Worm (Caenorhabditis elegans) whole organism, L2 larva: ENCODE data around the gene smoc-1.

Experiments used
- ZK546.5 ChIP-seq: sonication (generic microtip); optimal IDR thresholded peaks from 2 replicates; lab custom pipeline; 2017; ENCODE audit warnings: missing biosample characterization, missing genetic modification characterization
- blmp-1 ChIP-seq: sonication (generic microtip); optimal IDR thresholded peaks from 2 replicates; lab custom pipeline; 2017; ENCODE audit warnings: missing genetic modification characterization, mild to moderate bottlenecking, missing compliant biosample characterization, antibody characterized with exemption, moderate library complexity; ENCODE audit not compliant: insufficient read depth
- ceh-16 ChIP-seq: fragments of 150-350 bp; optimal IDR thresholded peaks from 2 replicates; lab custom pipeline; 2014; ENCODE audit warnings: missing biosample characterization, missing genetic modification characterization
- elt-1 ChIP-seq: fragments of 150-350 bp; optimal IDR thresholded peaks from 2 replicates; lab custom pipeline; 2014; ENCODE audit warnings: missing biosample characterization, missing genetic modification characterization
- gmeb-1 ChIP-seq: fragments of 150-350 bp; optimal IDR thresholded peaks from 2 replicates; lab custom pipeline; 2014; ENCODE audit warnings: missing biosample characterization, missing genetic modification characterization
- lin-13 ChIP-seq: fragments of 150-350 bp; optimal IDR thresholded peaks from 2 replicates; lab custom pipeline; 2014; ENCODE audit warnings: missing biosample characterization, missing genetic modification reagents, missing genetic modification characterization
- lsy-2 ChIP-seq, 2 experiments: fragments of 150-350 bp in 1 of 2; sonication (generic microtip) in 1 of 2; optimal IDR thresholded peaks; 2 replicates each; lab custom pipeline; 2014 to 2017; ENCODE audit warnings: missing biosample characterization in 2 of 2, missing genetic modification characterization in 2 of 2
- mdl-1 ChIP-seq, 2 experiments: fragments of 150-350 bp in 1 of 2; sonication (generic microtip) in 1 of 2; optimal IDR thresholded peaks; 2 replicates each; lab custom pipeline; 2017; ENCODE audit warnings: missing biosample characterization in 2 of 2, missing genetic modification characterization in 2 of 2
- nhr-77 ChIP-seq: fragments of 150-350 bp; optimal IDR thresholded peaks from 2 replicates; lab custom pipeline; 2014; ENCODE audit warnings: missing biosample characterization, missing genetic modification characterization
- snpc-4 ChIP-seq: fragments of 150-350 bp; optimal IDR thresholded peaks from 2 replicates; lab custom pipeline; 2014; ENCODE audit warnings: missing biosample characterization, missing genetic modification characterization
- unc-39 ChIP-seq: fragments of 150-350 bp; optimal IDR thresholded peaks from 2 replicates; lab custom pipeline; 2014; ENCODE audit warnings: missing biosample characterization, missing genetic modification characterization
- ztf-11 ChIP-seq: sonication (generic microtip); optimal IDR thresholded peaks from 2 replicates; lab custom pipeline; 2017; ENCODE audit warnings: missing biosample characterization, missing genetic modification characterization

DNA sequence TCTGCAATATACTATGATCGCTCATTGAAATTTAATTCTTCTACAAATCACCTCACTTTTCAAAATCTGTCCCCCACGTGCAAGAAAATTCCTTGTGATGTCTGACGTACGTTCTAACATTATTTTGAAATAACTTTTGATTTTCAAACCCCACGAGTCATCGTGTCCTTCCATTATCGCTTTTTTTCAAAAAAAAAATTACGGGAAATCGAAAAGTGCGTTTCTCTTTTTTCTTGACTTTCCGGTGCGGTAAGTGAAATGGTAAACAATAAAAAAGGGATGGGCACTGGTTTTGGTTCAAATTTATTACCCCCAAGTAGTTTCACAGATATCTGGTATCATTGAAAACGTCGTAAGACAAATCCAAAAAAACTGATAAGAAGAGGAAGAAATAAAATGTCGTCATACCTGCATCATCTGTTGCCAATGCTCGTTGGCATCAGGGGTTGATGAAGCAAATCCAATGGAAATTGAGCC is 46.1 kb downstream of the smoc-1 start:
- TF ChIP-seq ZK546.5 (tag; lab: Kevin White, UChicago) (no peak), ztf-11 (tag; lab: Kevin White, UChicago) (no peak), ceh-16 (tag; lab: Kevin White, UChicago) (no peak), snpc-4 (tag; lab: Kevin White, UChicago) (no peak), lsy-2 (tag; optimal IDR thresholded peaks at IDR 0.05; lab: Kevin White, UChicago) (peak in 1 of 2 experiments; percentile 14), unc-39 (tag; lab: Kevin White, UChicago) (no peak), gmeb-1 (tag; lab: Kevin White, UChicago) (no peak), lin-13 (GFP tag; lab: Kevin White, UChicago) (no peak), nhr-77 (tag; lab: Kevin White, UChicago) (no peak), blmp-1 (tag; lab: Kevin White, UChicago) (peak; percentile 72), mdl-1 (tag; optimal IDR thresholded peaks at IDR 0.05; lab: Kevin White, UChicago) (no peak), elt-1 (tag; lab: Kevin White, UChicago) (no peak)
